Fruit fly (Drosophila melanogaster): Measurements from ENCODE around the gene CG31093.
A peak's percentile ranks its signal among the peaks of the same experiment; 100 is the strongest.

CG31093 gene

dm6 chr3R:25755864-25756507, 34.3 kb downstream of the CG31093 start (continued):
- TF ChIP-seq CG17612 (GFP tag; IDR thresholded peaks at IDR 0.05) (no peak), Bgb (GFP tag; IDR thresholded peaks at IDR 0.05; ENCODE audit: partially characterized antibody) (no peak), CG17568 (GFP tag; optimal IDR thresholded peaks at IDR 0.05) (no peak), exex (tag; optimal IDR thresholded peaks at IDR 0.05) (peak; percentile 92), CG15601 (tag; optimal IDR thresholded peaks at IDR 0.05) (no peak), CG31224 (GFP tag; IDR thresholded peaks at IDR 0.05) (0 out of 2 replicates have a peak, but pooled peaks have one; percentile 30), gcm (GFP tag; optimal IDR thresholded peaks at IDR 0.05) (no peak), mld (GFP tag; IDR thresholded peaks at IDR 0.05; ENCODE audit: partially characterized antibody) (no peak), CG5245 (GFP tag; optimal IDR thresholded peaks at IDR 0.05) (no peak), vvl (GFP tag; IDR thresholded peaks at IDR 0.05) (peak; percentile 85), Awh (GFP tag; IDR thresholded peaks at IDR 0.05) (peak; percentile 95), B-H2 (GFP tag; optimal IDR thresholded peaks at IDR 0.05) (peak; percentile 21), CG2120 (GFP tag; optimal IDR thresholded peaks at IDR 0.05) (peak; percentile 22), aop (GFP tag; IDR thresholded peaks at IDR 0.05) (no peak), ERR (GFP tag; optimal IDR thresholded peaks at IDR 0.05) (no peak), CG10979 (tag; optimal IDR thresholded peaks at IDR 0.05) (no peak), nau (GFP tag; optimal IDR thresholded peaks at IDR 0.05) (no peak), CG9817 (tag; optimal IDR thresholded peaks at IDR 0.05) (no peak), ems (GFP tag; optimal IDR thresholded peaks at IDR 0.05) (no peak), Ssrp (tag; optimal IDR thresholded peaks at IDR 0.05) (no peak), gce (GFP tag; IDR thresholded peaks at IDR 0.05) (no peak), Poxn (GFP tag; IDR thresholded peaks at IDR 0.05) (no peak), NfI (GFP tag; optimal IDR thresholded peaks at IDR 0.05) (no peak), CG14710 (tag; optimal IDR thresholded peaks at IDR 0.05) (no peak), gfzf (GFP tag; optimal IDR thresholded peaks at IDR 0.05) (no peak), Lim3 (GFP tag; IDR thresholded peaks at IDR 0.05) (no peak)

dm6 chr3R:25754844-25755429, 35.3 kb downstream of the CG31093 start:
- no peak for TF ChIP-seq prd (optimal IDR thresholded peaks at IDR 0.05)
- TF ChIP-seq prd (GFP tag; IDR thresholded peaks at IDR 0.05), result peak; percentile 53; the same call in 1 of the 3 replicates
- no peak for TF ChIP-seq CG14860 (GFP tag; IDR thresholded peaks at IDR 0.05; ENCODE audit: partially characterized antibody)
- no peak for TF ChIP-seq CG11247 (GFP tag; IDR thresholded peaks at IDR 0.05)
- TF ChIP-seq CG11504 (tag; optimal IDR thresholded peaks at IDR 0.05), result peak; percentile 28
- no peak for TF ChIP-seq tin (GFP tag; optimal IDR thresholded peaks at IDR 0.05)
- TF ChIP-seq CG7357 (GFP tag; IDR thresholded peaks at IDR 0.05), result no peak
- no peak for TF ChIP-seq Sry-δ (GFP tag; optimal IDR thresholded peaks at IDR 0.05)
- 0 out of 2 replicates have a peak, but pooled peaks have one; percentile 25 for TF ChIP-seq CG6689 (GFP tag; IDR thresholded peaks at IDR 0.05)
- TF ChIP-seq CG33213 (GFP tag; optimal IDR thresholded peaks at IDR 0.05), result no peak
- no peak for TF ChIP-seq pros (GFP tag; optimal IDR thresholded peaks at IDR 0.05)
- TF ChIP-seq CG3847 (GFP tag; IDR thresholded peaks at IDR 0.05), result no peak
- no peak for TF ChIP-seq inv (GFP tag; IDR thresholded peaks at IDR 0.05; ENCODE audit: partially characterized antibody)
- no peak for TF ChIP-seq ro (GFP tag; IDR thresholded peaks at IDR 0.05)
- no peak for TF ChIP-seq crc (GFP tag; optimal IDR thresholded peaks at IDR 0.05)
- no peak; the same call in 2 of the 3 replicates for TF ChIP-seq dysf (GFP tag; IDR thresholded peaks at IDR 0.05)
- TF ChIP-seq CG30431 (GFP tag; optimal IDR thresholded peaks at IDR 0.05), result no peak
- TF ChIP-seq MBD-R2 (GFP tag; IDR thresholded peaks at IDR 0.05), result no peak
- no peak for TF ChIP-seq CG6175 (GFP tag; IDR thresholded peaks at IDR 0.05)
- TF ChIP-seq CG1024 (GFP tag; IDR thresholded peaks at IDR 0.05), result no peak
- peak; percentile 13 for TF ChIP-seq CG15269 (tag; optimal IDR thresholded peaks at IDR 0.05)
- peak; percentile 34 for TF ChIP-seq CG9727 (GFP tag; optimal IDR thresholded peaks at IDR 0.05)
- TF ChIP-seq CG1647 (GFP tag; optimal IDR thresholded peaks at IDR 0.05), result no peak
- peak; percentile 63 for TF ChIP-seq CG31441 (GFP tag; IDR thresholded peaks at IDR 0.05)
- no peak for TF ChIP-seq bsh (GFP tag; optimal IDR thresholded peaks at IDR 0.05)
